Fruit fly (Drosophila melanogaster): ENCODE results near the gene CG12877.

Gene CG12877

DNA sequence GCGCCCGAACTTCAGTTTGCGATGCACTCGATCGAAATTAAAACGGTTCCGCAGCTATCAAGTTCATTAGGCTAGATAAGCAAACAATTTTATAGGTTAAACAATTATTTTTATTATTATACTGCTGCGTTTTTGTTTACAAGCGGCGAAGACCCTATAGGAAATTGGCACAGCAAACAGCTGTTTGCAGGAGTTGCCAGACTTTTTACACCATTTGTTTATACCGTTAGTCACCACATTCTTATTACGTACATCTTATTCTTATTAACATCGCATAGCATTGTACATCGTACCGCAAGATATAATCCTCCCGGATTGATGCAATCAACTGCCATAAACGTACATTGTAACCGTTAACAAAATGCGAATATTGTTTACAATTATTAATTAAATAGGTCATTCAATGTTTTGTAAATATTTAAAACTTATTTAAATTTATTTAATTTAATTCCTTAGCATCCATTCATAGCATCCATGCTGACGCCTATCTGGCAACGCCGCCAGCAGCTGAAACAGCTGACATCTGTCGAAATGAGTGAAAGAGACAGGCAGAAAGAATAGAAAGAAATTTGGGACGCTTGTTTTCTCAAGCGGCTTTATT lies at the start of gene CG12877, which contains the start of gene CROT:
Gene CG12877 (plus strand): TSS at position 520 of the 601 bp plus-strand sequence.
Gene CROT (minus strand): TSS at position 171 of the 601 bp plus-strand sequence.
- no peak for TF ChIP-seq CTCF (optimal IDR thresholded peaks at IDR 0.05)
- no peak for TF ChIP-seq CG8478 (optimal IDR thresholded peaks at IDR 0.05)

DNA sequence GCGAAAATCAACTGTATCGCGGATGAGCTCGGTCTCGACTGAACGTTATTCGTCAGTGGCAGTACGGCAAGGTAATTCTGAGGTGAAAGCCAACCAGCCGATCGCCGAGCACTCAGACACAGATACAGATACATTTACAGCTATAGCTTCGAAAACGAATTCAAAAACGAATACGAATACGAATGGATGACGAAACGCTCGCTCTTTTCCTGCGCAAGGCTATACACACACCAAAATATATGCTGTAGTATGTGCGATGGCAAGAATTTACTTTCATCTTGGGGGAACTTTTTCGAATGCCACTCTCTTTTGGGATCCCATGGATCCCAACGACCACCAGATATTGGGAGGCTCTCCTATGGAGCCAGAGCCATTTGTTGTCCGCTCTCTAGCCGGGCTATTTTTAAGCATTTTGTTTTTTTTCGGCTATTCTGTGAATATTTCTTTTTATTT lies 46.7 kb upstream of the CG12877 start, which contains the start of gene Mlc1:
Gene Mlc1 (minus strand): TSS at position 51 of the 453 bp plus-strand sequence.
- TF ChIP-seq CTCF (optimal IDR thresholded peaks at IDR 0.05): no peak
- no peak for TF ChIP-seq CG8478 (optimal IDR thresholded peaks at IDR 0.05)

DNA sequence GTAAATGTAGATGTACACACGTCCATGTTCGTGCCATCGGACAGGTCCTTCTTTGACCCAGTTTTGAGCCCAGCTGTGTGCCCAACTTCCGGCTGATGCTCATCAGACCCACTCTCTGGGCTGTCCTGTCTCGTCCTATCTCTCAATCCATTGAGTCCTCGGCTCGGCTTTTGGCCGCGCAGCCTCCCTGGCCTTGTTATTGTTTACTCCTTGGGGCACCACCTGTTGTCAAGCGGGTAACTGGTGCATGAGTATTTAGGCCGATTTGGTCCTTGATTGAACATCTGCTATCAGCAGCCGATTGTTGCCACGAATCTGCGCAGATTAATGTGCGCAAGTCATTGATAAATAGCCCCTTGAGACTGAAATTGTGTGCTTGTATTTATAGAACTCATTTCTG lies 45.5 kb upstream of the CG12877 start:
- TF ChIP-seq CG8478 (optimal IDR thresholded peaks at IDR 0.05): no peak
- TF ChIP-seq CTCF (optimal IDR thresholded peaks at IDR 0.05): no peak

DNA sequence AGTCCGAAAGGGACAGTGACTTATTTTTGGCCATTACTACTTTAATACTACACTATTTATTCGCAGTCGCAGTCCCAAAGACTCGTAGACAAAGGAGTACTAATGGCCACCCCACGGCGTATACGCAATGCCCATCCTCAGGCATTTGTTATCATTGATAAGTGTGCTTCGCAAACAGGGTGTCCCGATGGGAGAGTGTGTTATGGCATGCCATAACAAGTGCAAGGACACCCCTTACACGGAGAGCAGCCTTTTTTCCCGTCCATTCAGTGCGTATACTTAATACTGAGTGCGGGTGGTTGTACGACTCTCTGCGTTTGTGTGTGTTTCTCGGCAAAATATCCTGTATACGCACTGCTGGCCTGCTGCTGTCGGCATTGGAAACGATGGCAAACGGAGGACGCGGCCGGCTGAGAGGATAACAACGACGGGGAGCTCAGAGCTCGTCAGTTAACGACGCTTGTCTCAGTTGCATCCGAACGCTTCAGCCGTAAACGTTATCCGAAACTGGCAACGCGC lies 44.9 kb upstream of the CG12877 start, which contains the start of gene unc80:
Gene unc80 (plus strand): TSS at position 469 of the 519 bp plus-strand sequence.
- TF ChIP-seq CG8478 (optimal IDR thresholded peaks at IDR 0.05) (no peak), CTCF (optimal IDR thresholded peaks at IDR 0.05) (no peak)

- TF ChIP-seq CG8478 (optimal IDR thresholded peaks at IDR 0.05) (no peak), CTCF (optimal IDR thresholded peaks at IDR 0.05) (no peak)
These were observed 44.0 kb upstream of the CG12877 start for dm6 chr3R:27662857-27663256.

DNA sequence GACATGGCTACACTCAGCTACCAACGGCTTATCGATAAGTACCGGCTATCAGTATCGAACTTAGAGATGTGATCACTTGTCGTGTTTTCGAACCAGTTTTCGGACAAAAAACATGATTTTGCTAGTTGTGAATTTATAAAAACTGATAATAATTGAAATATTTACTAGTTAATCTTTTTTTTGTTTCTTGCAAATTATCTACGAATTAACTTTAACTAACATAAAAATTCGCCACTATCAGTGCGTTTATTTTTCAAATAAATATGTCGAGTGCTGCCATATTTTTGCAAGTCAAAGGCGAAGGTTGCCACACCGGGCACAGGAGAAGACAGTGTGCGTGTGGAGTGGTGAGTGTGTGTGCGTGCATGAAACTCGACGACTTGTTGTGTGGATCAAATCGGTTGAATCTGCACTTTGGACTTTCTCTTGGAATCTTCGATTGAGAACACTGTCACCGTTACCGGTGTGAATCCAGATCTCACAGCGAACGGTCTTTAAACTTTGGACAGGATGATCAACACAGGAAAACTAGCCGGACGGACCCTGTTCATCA lies 29.6 kb upstream of the CG12877 start, which contains the start of gene Hsdl2:
Gene Hsdl2 (plus strand): TSS at position 349 of the 553 bp plus-strand sequence.
- peak in 1 of 2 experiments; percentile 18 for TF ChIP-seq CTCF (optimal IDR thresholded peaks at IDR 0.05)
- no peak for TF ChIP-seq CG8478 (optimal IDR thresholded peaks at IDR 0.05)

DNA sequence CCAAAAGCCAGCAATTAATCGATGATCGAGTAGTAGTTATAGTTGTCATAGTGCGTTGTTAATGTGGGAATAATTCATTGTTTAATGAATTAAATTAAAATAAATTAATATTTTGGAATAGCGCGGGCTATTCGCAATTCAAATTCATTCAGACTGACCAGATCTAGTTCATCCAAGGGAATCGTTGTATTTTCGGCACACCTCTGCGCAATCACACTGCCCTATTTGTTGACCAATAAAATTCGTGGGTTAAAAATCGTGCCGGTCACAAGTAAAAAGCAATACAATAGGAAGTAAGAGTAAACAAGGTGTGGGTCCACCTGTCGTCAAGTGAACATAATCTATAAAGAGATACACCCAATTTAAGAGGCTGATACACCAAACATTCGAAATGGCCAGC lies 27.9 kb upstream of the CG12877 start, which contains the start of gene CG12883:
Gene CG12883 (plus strand): TSS at position 273 of the 400 bp plus-strand sequence.
- no peak for TF ChIP-seq CTCF (optimal IDR thresholded peaks at IDR 0.05)
- no peak for TF ChIP-seq CG8478 (optimal IDR thresholded peaks at IDR 0.05)

DNA sequence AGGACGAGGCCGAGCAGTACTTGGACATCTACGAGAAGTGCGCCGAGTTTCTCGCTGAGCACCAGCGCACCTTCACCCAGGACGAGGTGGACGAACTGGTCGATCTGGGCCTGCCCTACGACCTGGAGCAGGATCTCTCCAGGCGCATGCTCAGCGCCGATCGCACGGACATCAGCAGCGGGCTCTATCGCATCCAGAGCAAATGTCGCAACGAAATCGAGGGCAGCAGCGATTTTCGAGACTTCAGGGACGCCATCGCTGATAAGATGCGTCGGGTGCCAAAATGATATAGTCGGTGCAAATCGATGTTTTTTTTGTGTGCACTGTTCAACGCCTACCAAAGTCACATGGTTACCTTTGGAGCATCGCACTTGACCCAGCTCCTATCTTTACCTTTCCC lies 27.2 kb upstream of the CG12877 start:
- TF ChIP-seq CG8478 (optimal IDR thresholded peaks at IDR 0.05) (no peak), CTCF (optimal IDR thresholded peaks at IDR 0.05) (no peak)

DNA sequence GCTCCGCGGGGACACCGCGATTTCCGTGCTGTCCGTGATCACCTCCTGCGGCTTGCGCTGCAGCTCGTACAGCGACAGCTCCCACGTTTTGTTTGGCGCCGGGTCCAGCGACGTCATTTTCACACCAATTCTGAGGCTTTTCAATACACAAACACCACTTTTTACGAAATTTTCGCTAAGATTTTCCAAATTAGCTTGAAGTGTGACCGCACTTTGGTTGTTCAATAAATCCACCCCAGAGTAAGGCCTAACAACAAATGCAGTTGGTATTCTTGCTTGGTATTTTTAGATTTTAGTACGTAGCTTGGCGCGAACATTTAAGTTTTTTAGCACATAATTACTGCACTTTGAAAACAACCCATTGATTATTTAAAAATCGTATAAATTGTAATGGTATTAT lies 25.1 kb upstream of the CG12877 start, which contains the start of gene Sce:
Gene Sce (minus strand): TSS at position 231 of the 400 bp plus-strand sequence.
- TF ChIP-seq CTCF (optimal IDR thresholded peaks at IDR 0.05) (no peak), CG8478 (optimal IDR thresholded peaks at IDR 0.05) (no peak)

DNA sequence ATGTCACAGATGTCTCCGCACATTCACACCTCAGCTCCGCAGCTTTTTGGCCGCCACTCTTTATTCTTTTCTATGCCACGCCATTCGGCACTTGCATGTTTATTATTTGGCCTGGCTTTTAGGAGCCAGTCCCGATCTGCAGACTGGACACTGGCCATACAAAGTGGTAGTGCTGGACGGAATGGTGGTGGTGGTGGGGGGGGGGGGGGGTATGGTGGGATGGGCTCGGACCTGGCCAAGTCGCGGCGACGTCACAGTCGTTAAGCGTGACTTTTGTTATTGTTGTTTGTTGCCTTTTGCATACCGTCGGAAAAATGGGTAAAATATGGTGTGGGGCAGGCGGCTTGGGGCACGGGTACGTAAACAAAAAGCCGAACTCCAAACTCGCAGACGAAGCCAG lies 21.8 kb upstream of the CG12877 start:
- no peak for TF ChIP-seq CTCF (optimal IDR thresholded peaks at IDR 0.05)
- no peak for TF ChIP-seq CG8478 (optimal IDR thresholded peaks at IDR 0.05)

- TF ChIP-seq CTCF (optimal IDR thresholded peaks at IDR 0.05): no peak
- TF ChIP-seq CG8478 (optimal IDR thresholded peaks at IDR 0.05): no peak
These were observed 21.3 kb upstream of the CG12877 start, which contains the start of gene CG12880 for dm6 chr3R:27685539-27686012. Gene CG12880, plus strand, starts transcription at chr3R:27685962.

DNA sequence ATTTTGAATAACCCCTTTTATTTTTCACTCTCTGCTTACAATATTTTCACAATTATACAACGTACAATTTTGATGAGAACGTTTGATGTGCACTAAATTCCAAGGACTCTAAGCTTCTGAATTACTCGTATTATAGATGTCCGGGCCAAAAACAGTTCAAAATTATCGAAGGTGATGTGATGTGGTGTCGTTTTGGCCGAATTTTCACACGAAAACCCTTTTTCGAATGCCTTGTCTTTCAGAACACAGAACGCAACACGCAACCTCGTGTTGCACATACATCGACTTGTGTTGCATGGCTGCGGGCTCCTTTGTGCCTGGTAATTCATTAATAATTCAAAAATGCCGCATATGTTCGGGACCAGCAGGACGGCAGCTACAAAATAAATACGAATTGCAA lies 18.9 kb upstream of the CG12877 start, which contains the start of gene CG31055:
Gene CG31055 (minus strand): TSS at position 101 of the 400 bp plus-strand sequence.
- TF ChIP-seq CTCF (optimal IDR thresholded peaks at IDR 0.05): no peak
- no peak for TF ChIP-seq CG8478 (optimal IDR thresholded peaks at IDR 0.05)

dm6 chr3R:27692645-27693307 lies 14.1 kb upstream of the CG12877 start:
- TF ChIP-seq CTCF (optimal IDR thresholded peaks at IDR 0.05) (no peak), CG8478 (optimal IDR thresholded peaks at IDR 0.05) (no peak)

dm6 chr3R:27694018-27694417 lies 12.9 kb upstream of the CG12877 start, which contains the start of gene CG43319:
Gene CG43319, plus strand, starts transcription at chr3R:27694318.
- no peak for TF ChIP-seq CTCF (optimal IDR thresholded peaks at IDR 0.05)

DNA sequence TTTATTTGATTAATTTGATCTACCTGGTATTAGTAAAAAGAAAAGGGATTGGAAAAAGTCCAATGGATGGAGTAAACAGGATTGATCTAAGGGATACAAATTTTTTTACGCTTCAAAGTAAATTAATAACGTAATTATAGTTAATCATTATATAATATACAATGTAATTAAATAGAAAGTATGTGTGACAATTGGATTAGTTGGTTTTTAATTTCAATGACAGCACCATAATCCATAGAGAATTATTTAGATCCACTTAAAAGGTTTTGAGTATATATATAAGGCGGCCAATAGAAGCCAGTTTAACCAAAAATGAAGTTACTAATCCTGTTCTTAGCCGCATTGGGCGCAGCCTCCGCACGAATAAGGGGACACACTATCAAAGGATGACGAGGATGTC lies 12.3 kb upstream of the CG12877 start, which contains the start of gene Acp98AB:
Gene Acp98AB (plus strand): TSS at position 301 of the 400 bp plus-strand sequence.
- TF ChIP-seq CG8478 (optimal IDR thresholded peaks at IDR 0.05) (no peak), CTCF (optimal IDR thresholded peaks at IDR 0.05) (no peak)

Measured in S2 (cell line).